Fruit fly (Drosophila melanogaster): ENCODE results near the gene Leash.
A peak's percentile ranks its signal among the peaks of the same experiment; 100 is the strongest.

The Leash gene

DNA sequence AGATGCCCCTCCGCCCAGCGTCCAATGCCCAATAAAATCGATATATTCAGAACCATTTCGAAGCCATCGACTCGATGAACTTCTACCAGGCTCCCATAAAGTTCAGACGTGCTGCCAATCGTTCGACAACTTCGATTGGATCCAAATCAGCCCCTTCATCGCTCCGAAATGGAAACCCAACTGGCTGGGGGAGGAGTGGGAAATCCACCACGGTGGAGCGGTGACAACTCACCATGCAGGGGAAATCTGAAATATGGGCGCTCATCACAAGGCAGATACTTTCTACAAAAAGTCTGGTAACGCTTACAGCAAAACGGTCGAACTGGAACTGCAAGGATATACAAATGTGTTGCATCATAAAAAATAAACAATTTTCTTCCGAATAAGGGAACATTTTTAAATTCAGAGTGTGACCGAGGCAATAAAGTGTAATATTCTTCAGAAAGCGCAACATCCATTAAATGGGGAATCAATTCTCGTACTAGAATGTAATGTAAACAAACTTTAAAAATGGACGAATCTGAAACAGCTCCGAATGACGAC, 33.0 kb upstream of the Leash start, which contains the start of gene CG4565:
CG4565 (plus strand) TSS at position 493 of the 543 bp plus-strand sequence.
- TF ChIP-seq Pif1A (GFP tag; optimal IDR thresholded peaks at IDR 0.05) (no peak), CG17806 (tag; optimal IDR thresholded peaks at IDR 0.05) (no peak), CG12605 (GFP tag; IDR thresholded peaks at IDR 0.05) (no peak), EcR (GFP tag; optimal IDR thresholded peaks at IDR 0.05) (peak; percentile 13)

DNA sequence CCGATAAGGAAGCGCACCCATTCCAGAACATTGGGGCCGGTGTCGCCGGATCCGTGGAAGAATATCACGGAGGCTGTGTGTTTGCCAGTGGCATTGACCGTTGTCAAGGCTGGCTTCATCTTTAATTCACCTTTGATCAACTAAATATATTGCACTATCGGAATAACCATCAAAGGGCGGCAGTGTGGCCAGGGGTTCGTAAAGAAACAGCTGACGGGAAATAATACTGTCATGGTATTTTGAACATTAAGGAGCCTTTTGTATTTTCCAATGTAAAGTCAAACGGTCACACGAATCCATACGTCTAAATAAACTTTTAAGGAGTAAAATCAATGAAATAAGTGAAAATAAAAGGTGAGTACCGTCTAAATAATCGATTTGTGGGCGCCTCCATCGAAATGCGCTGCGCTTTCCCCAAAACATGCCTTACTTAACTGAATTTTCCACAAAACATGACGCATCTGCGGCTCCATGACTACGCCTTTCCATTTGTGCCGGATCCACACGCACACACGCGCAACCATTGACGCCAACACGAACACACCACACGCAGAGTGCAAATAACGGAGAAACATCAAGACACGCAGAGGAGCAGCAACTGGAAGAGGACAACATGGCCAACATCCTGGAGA, 31.0 kb upstream of the Leash start, which contains the start of the genes CG6567 and CG4511:
CG6567 (minus strand) TSS at position 209 of the 632 bp plus-strand sequence.
CG4511 (plus strand) TSS at position 259 of the 632 bp plus-strand sequence.
- TF ChIP-seq CG4496 (GFP tag; IDR thresholded peaks at IDR 0.05) (0 out of 3 replicates have a peak, but pooled peaks have one; percentile 35), EcR (GFP tag; optimal IDR thresholded peaks at IDR 0.05) (peak; percentile 32), D1 (tag; optimal IDR thresholded peaks at IDR 0.05) (no peak), gl (tag; optimal IDR thresholded peaks at IDR 0.05) (no peak)

DNA sequence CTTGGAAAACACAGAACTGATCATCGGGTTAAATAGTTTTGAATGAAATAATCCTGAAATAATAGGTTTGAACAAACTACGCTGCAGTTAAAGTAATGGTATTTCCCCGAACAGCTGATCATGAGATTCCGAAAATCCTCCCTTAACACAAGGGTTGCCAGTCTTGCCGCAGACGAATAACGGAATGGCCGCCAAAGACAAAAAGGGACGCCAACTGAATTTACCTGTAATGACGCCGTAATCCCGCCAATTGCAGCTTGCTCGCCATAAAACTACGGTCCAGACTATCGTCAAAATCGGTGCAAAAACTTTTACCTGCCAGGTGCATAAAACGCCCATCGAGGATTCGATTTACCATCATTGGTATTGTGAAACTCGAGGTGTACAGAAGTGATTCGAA, 28.7 kb upstream of the Leash start, which contains the start of gene CG4570:
CG4570 (plus strand) TSS at position 190 of the 400 bp plus-strand sequence.
- TF ChIP-seq fd96Ca (GFP tag; IDR thresholded peaks at IDR 0.05) (no peak), Ets98B (GFP tag; IDR thresholded peaks at IDR 0.05) (no peak), Pif1B (GFP tag; optimal IDR thresholded peaks at IDR 0.05) (no peak), Snoo (tag; optimal IDR thresholded peaks at IDR 0.05) (no peak), CG12605 (GFP tag; IDR thresholded peaks at IDR 0.05) (no peak), CG34367 (tag; optimal IDR thresholded peaks at IDR 0.05) (no peak), Pif1A (GFP tag; optimal IDR thresholded peaks at IDR 0.05) (no peak)

DNA sequence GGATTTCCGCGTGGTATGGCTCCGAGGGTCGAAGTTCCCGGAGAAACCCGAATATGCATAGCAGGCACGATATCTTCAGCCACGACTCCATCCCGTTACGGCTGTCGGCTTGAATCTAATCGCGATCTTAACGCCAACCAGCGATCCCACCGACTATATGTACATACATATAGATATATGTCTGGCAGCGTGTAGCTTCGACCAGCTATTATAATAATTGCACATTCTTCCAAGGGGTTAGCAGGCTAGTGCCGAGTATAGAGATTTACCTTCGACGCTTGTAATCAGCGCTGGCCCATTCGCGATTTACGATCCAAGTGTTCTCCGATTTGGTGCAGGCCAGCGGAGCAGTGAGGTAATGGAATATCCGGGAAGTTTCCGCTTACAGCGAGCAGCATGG, 25.6 kb upstream of the Leash start, which contains the start of gene CG14694:
CG14694 (minus strand) TSS at position 101 of the 400 bp plus-strand sequence.
- TF ChIP-seq gl (tag; optimal IDR thresholded peaks at IDR 0.05), result no peak
- TF ChIP-seq CG17806 (tag; optimal IDR thresholded peaks at IDR 0.05), result no peak
- no peak for TF ChIP-seq CG12605 (GFP tag; IDR thresholded peaks at IDR 0.05)
- TF ChIP-seq EcR (GFP tag; optimal IDR thresholded peaks at IDR 0.05), result no peak
- no peak for TF ChIP-seq rn (GFP tag; IDR thresholded peaks at IDR 0.05)
- no peak for TF ChIP-seq CG34367 (tag; optimal IDR thresholded peaks at IDR 0.05)
- TF ChIP-seq Snoo (tag; optimal IDR thresholded peaks at IDR 0.05), result no peak
- TF ChIP-seq Pif1B (GFP tag; optimal IDR thresholded peaks at IDR 0.05), result no peak
- no peak for TF ChIP-seq Pif1A (GFP tag; optimal IDR thresholded peaks at IDR 0.05)
- no peak for TF ChIP-seq CG9948 (tag; optimal IDR thresholded peaks at IDR 0.05)
- TF ChIP-seq fd96Ca (GFP tag; IDR thresholded peaks at IDR 0.05), result no peak
- TF ChIP-seq CG4496 (GFP tag; IDR thresholded peaks at IDR 0.05), result no peak
- TF ChIP-seq CG10348 (GFP tag; IDR thresholded peaks at IDR 0.05), result no peak
- TF ChIP-seq Ets98B (GFP tag; IDR thresholded peaks at IDR 0.05), result no peak
- TF ChIP-seq CG14655 (GFP tag; optimal IDR thresholded peaks at IDR 0.05), result no peak
- TF ChIP-seq CG8301 (tag; optimal IDR thresholded peaks at IDR 0.05), result no peak
- no peak for TF ChIP-seq CG13204 (GFP tag; optimal IDR thresholded peaks at IDR 0.05)
- no peak for TF ChIP-seq CG8159 (tag; optimal IDR thresholded peaks at IDR 0.05)

DNA sequence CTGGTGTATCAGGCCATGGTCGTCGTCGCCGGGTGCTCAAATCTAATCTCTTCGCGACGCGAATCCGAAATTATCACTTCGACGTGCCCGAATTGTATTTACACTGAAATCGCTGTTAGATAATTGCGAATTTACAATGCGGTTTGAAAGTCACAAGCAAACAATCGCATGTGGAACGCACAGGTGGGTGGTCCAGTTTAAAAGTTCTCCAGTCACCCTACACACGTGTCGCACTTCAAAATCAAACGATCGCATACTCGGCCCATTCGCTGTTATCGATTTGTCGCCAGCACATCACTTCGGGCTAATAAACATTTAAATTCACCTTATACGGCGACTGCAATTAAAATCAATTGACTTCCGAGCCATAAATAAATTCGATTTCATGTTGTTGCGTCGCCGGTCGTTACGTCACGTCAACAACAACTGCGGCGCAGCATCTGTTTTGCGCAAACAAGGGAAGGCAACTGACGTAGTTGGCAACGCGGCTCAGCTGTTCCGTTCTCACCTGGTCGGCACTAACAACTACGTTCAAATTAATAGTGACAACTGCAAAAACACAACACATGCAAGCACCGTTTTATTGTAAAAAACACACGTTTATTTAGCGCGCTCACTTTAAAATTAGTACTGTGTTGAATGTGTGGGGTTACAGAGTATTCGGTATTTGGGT, 22.4 kb upstream of the Leash start, which contains the start of gene CG6574:
CG6574 (minus strand) TSS at position 216 of the 673 bp plus-strand sequence.
- TF ChIP-seq CG34367 (tag; optimal IDR thresholded peaks at IDR 0.05) (peak; percentile 4), CG8301 (tag; optimal IDR thresholded peaks at IDR 0.05) (peak; percentile 45), CG12605 (GFP tag; IDR thresholded peaks at IDR 0.05) (peak; percentile 46; the same call in 1 of the 2 replicates), Pif1A (GFP tag; optimal IDR thresholded peaks at IDR 0.05) (no peak), CG9948 (tag; optimal IDR thresholded peaks at IDR 0.05) (peak; percentile 15), fd96Ca (GFP tag; IDR thresholded peaks at IDR 0.05) (peak; percentile 36; the same call in 1 of the 3 replicates), Ets98B (GFP tag; IDR thresholded peaks at IDR 0.05) (peak; percentile 36; the same call in 1 of the 2 replicates), CG10348 (GFP tag; IDR thresholded peaks at IDR 0.05) (no peak), CG32121 (GFP tag; IDR thresholded peaks at IDR 0.05) (peak; percentile 42; the same call in 1 of the 2 replicates), CG17806 (tag; optimal IDR thresholded peaks at IDR 0.05) (peak; percentile 26)

DNA sequence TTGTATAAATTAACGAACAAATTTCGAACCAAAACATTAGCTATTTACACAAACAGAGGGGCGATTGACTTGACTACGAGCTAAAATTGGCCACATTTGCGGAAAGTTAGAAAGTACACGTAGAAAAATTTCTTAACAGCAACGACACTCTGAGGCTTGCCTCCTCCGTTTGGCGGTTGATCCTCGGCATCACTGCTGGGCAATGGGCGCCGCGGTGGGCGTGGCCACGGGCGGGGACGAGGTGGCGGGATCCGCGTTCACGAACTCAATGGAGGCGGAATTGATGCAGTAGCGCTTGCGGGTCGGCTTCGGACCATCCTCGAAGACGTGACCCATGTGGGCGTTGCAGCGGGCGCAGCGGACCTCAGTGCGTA, 21.9 kb upstream of the Leash start:
- 0 out of 3 replicates have a peak, but pooled peaks have one; percentile 27 for TF ChIP-seq fd96Ca (GFP tag; IDR thresholded peaks at IDR 0.05)
- no peak for TF ChIP-seq CG4496 (GFP tag; IDR thresholded peaks at IDR 0.05)

DNA sequence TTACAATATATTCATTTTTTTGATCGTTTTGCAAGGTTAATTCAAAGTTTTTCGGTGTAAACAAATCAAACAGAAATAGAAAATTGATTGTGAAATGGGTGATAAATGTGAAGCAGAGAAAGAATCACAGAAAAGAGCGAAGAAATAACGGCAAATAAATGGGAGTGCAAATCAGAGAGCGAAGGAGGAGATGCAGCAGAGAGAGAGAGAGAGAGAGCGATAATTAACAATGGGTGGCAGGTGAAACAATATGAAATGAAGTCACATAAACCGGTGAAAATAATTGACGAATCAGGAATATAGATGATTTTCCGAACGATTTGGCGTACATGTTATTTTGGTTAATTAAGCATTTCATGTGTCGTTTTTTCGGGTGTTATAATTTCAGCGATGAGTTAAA, 21.4 kb upstream of the Leash start:
- no peak for TF ChIP-seq CG13204 (GFP tag; optimal IDR thresholded peaks at IDR 0.05)
- TF ChIP-seq D1 (tag; optimal IDR thresholded peaks at IDR 0.05), result no peak
- TF ChIP-seq Ets98B (GFP tag; IDR thresholded peaks at IDR 0.05), result no peak
- TF ChIP-seq CG17806 (tag; optimal IDR thresholded peaks at IDR 0.05), result no peak
- no peak for TF ChIP-seq CG4496 (GFP tag; IDR thresholded peaks at IDR 0.05)
- TF ChIP-seq CG14655 (GFP tag; optimal IDR thresholded peaks at IDR 0.05), result no peak
- TF ChIP-seq rn (GFP tag; IDR thresholded peaks at IDR 0.05), result no peak
- no peak for TF ChIP-seq EcR (GFP tag; optimal IDR thresholded peaks at IDR 0.05)
